Fruit fly (Drosophila melanogaster) whole organism: ENCODE results near the gene yem.

ENCODE experiments used
- EcR ChIP-seq, 2 experiments: fragments of >200 bp; optimal IDR thresholded peaks; 2 replicates each; lab custom pipeline; 2017; ENCODE audit warnings: missing biosample characterization in 2 of 2, missing genetic modification characterization in 2 of 2, missing genetic modification reagents in 2 of 2
- pan ChIP-seq: fragments of >200 bp; optimal IDR thresholded peaks from 2 replicates; lab custom pipeline; 2017

DNA sequence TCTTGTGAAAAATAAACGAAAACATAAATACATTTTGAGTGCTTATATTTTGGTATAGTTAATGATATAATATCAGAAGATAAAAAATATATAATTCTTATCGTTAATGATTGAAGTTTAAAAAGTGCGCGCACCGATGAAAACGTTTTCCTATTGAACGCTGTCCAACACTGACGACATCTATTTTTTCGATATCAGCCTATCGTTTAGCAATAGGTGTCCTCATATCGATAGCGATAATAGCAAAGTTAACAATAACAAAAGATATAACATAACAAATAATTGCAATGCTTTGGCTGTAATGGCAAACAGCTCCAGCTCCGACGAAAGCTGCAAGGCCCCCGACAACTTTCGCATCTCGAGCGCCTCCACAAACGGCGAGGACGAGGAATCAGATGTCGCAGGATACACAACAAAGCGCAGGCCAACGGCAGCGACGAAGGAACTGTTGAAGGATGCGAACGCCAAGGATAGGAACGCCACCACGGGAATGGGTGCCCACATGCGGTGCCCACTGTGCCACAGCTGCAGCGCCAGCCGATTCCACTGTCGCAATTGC lies 6.4 kb downstream of the yem start, which contains the start of gene Atg14:
- TF ChIP-seq pan (lab: Kevin White, UChicago) (no peak), EcR (GFP tag; optimal IDR thresholded peaks at IDR 0.05; lab: Kevin White, UChicago) (no peak)
